Fruit fly (Drosophila melanogaster) whole organism, embryonic: Measurements from ENCODE around the gene MFS9.

Source experiments
- Bgb ChIP-seq: fragments of 200-800 bp; sonication (Bioruptor generic); IDR thresholded peaks from 2 replicates; pipeline ENCODE4 v1.3.6; 2022; ENCODE audit warnings: missing biosample characterization, missing genetic modification characterization; ENCODE audit not compliant: partially characterized antibody
- CG10565 ChIP-seq: fragments of 200-800 bp; sonication (Bioruptor generic); optimal IDR thresholded peaks from 3 replicates; lab custom pipeline; 2016; ENCODE audit warnings: missing biosample characterization, mild to moderate bottlenecking, missing genetic modification characterization
- CG10959 ChIP-seq: fragments of 200-800 bp; sonication (Bioruptor generic); IDR thresholded peaks from 2 replicates; pipeline ENCODE4 v1.3.6; 2022; ENCODE audit warnings: missing biosample characterization, missing genetic modification characterization
- CG11093 ChIP-seq: fragments of 200-800 bp; sonication (Bioruptor generic); IDR thresholded peaks from 3 replicates; pipeline ENCODE4 v1.3.6; 2022; ENCODE audit warnings: missing biosample characterization, missing genetic modification characterization
- CG11723 ChIP-seq: fragments of 200-800 bp; sonication (Bioruptor generic); optimal IDR thresholded peaks from 2 replicates; lab custom pipeline; 2017; ENCODE audit warnings: missing biosample characterization, mild to moderate bottlenecking, missing genetic modification characterization
- CG13775 ChIP-seq: fragments of 200-800 bp; sonication (Bioruptor generic); optimal IDR thresholded peaks from 3 replicates; lab custom pipeline; 2017; ENCODE audit warnings: missing biosample characterization, mild to moderate bottlenecking, missing genetic modification characterization
- CG14014 ChIP-seq: fragments of 200-800 bp; sonication (Bioruptor generic); IDR thresholded peaks from 2 replicates; pipeline ENCODE4 v1.3.6; 2022; ENCODE audit warnings: missing biosample characterization, missing genetic modification characterization
- CG14860 ChIP-seq: fragments of 200-800 bp; sonication (Bioruptor generic); IDR thresholded peaks from 3 replicates; pipeline ENCODE4 v1.3.6; 2022; ENCODE audit warnings: missing biosample characterization, missing genetic modification characterization; ENCODE audit not compliant: partially characterized antibody
- CG15479 ChIP-seq: fragments of 200-800 bp; sonication (Bioruptor generic); optimal IDR thresholded peaks from 3 replicates; lab custom pipeline; 2019; ENCODE audit warnings: missing biosample characterization, mild to moderate bottlenecking, missing genetic modification characterization, moderate library complexity
- CG17186 ChIP-seq: fragments of 200-800 bp; sonication (Bioruptor generic); optimal IDR thresholded peaks from 3 replicates; lab custom pipeline; 2017; ENCODE audit warnings: missing biosample characterization, missing genetic modification reagents, missing genetic modification characterization
- CG17802 ChIP-seq: fragments of 200-800 bp; sonication (Bioruptor generic); optimal IDR thresholded peaks from 2 replicates; lab custom pipeline; 2018; ENCODE audit warnings: missing biosample characterization, mild to moderate bottlenecking, missing genetic modification characterization, moderate library complexity
- CG17829 ChIP-seq: fragments of 200-800 bp; optimal IDR thresholded peaks from 2 replicates; lab custom pipeline; 2019; ENCODE audit warnings: missing biosample characterization, mild to moderate bottlenecking, missing genetic modification characterization, moderate library complexity
- CG18262 ChIP-seq: fragments of 200-800 bp; optimal IDR thresholded peaks from 3 replicates; lab custom pipeline; 2019; ENCODE audit warnings: missing biosample characterization, mild to moderate bottlenecking, missing genetic modification characterization, moderate library complexity
- CG2199 ChIP-seq: fragments of 200-800 bp; sonication (Bioruptor generic); IDR thresholded peaks from 3 replicates; pipeline ENCODE4 v1.3.6; 2022; ENCODE audit warnings: missing biosample characterization, missing genetic modification characterization
- CG2202 ChIP-seq: fragments of 200-800 bp; sonication (Bioruptor generic); optimal IDR thresholded peaks from 2 replicates; lab custom pipeline; 2018; ENCODE audit warnings: missing biosample characterization, mild to moderate bottlenecking, missing genetic modification characterization
- CG2889 ChIP-seq: fragments of 200-800 bp; sonication (Bioruptor generic); IDR thresholded peaks from 3 replicates; pipeline ENCODE4 v1.3.6; 2022; ENCODE audit warnings: missing biosample characterization, missing genetic modification characterization
- CG6765 ChIP-seq: fragments of 200-800 bp; sonication (Bioruptor generic); optimal IDR thresholded peaks from 3 replicates; lab custom pipeline; 2017; ENCODE audit warnings: missing biosample characterization, mild to moderate bottlenecking, missing genetic modification characterization
- CG8089 ChIP-seq: fragments of 200-800 bp; sonication (Bioruptor generic); optimal IDR thresholded peaks from 3 replicates; lab custom pipeline; 2016; ENCODE audit warnings: missing biosample characterization, missing genetic modification characterization
- Camta ChIP-seq: fragments of 200-800 bp; sonication (Bioruptor generic); optimal IDR thresholded peaks from 2 replicates; lab custom pipeline; 2016; ENCODE audit warnings: missing biosample characterization, missing genetic modification characterization
- Doc3 ChIP-seq: fragments of 200-800 bp; sonication (Bioruptor generic); IDR thresholded peaks from 3 replicates; pipeline ENCODE4 v1.3.6; 2022; ENCODE audit warnings: missing biosample characterization, missing genetic modification characterization; ENCODE audit not compliant: partially characterized antibody
- Dp ChIP-seq: fragments of 200-800 bp; sonication (Bioruptor generic); optimal IDR thresholded peaks from 2 replicates; lab custom pipeline; 2018; ENCODE audit warnings: missing biosample characterization, mild to moderate bottlenecking, missing genetic modification characterization, moderate library complexity
- Drgx ChIP-seq: fragments of 200-800 bp; sonication (Bioruptor generic); IDR thresholded peaks from 2 replicates; pipeline ENCODE4 v1.3.6; 2022; ENCODE audit warnings: missing biosample characterization, missing genetic modification characterization
- Ets65A ChIP-seq: fragments of 200-800 bp; sonication (Bioruptor generic); peaks from one replicate; lab custom pipeline; 2016; ENCODE audit warnings: missing biosample characterization, missing genetic modification characterization
- Fer1 ChIP-seq: fragments of 200-800 bp; sonication (Bioruptor generic); optimal IDR thresholded peaks from 2 replicates; lab custom pipeline; 2017; ENCODE audit warnings: missing biosample characterization, mild to moderate bottlenecking, missing genetic modification characterization
- HLHmδ ChIP-seq: fragments of 200-800 bp; sonication (Bioruptor generic); optimal IDR thresholded peaks from 2 replicates; lab custom pipeline; 2018; ENCODE audit warnings: missing biosample characterization, mild to moderate bottlenecking, missing genetic modification characterization, moderate library complexity
- MESR4 ChIP-seq: fragments of 200-800 bp; sonication (Bioruptor generic); optimal IDR thresholded peaks from 2 replicates; lab custom pipeline; 2018; ENCODE audit warnings: missing biosample characterization, mild to moderate bottlenecking, missing genetic modification characterization, moderate library complexity
- MTF-1 ChIP-seq: fragments of 200-800 bp; sonication (Bioruptor generic); optimal IDR thresholded peaks from 2 replicates; lab custom pipeline; 2018; ENCODE audit warnings: missing biosample characterization, mild to moderate bottlenecking, missing genetic modification characterization, borderline replicate concordance
- Opbp ChIP-seq: fragments of 200-800 bp; sonication (Bioruptor generic); IDR thresholded peaks from 3 replicates; pipeline ENCODE4 v1.3.6; 2022; ENCODE audit warnings: missing biosample characterization, missing genetic modification characterization; ENCODE audit not compliant: partially characterized antibody
- Pdp1 ChIP-seq, 2 experiments: fragments of 200-800 bp; sonication (Bioruptor generic); optimal IDR thresholded peaks; 3 replicates each; lab custom pipeline; 2016; ENCODE audit warnings: missing biosample characterization in 2 of 2, missing genetic modification characterization in 2 of 2, mild to moderate bottlenecking in 1 of 2, moderate library complexity in 1 of 2
- Ravus ChIP-seq: fragments of 200-800 bp; sonication (Bioruptor generic); IDR thresholded peaks from 2 replicates; pipeline ENCODE4 v1.3.6; 2022; ENCODE audit warnings: missing biosample characterization, missing genetic modification characterization
- Side ChIP-seq: fragments of 200-800 bp; sonication (Bioruptor generic); optimal IDR thresholded peaks from 2 replicates; lab custom pipeline; 2016; ENCODE audit warnings: missing biosample characterization, missing genetic modification characterization
- Six4 ChIP-seq: fragments of 200-800 bp; sonication (Bioruptor generic); optimal IDR thresholded peaks from 2 replicates; lab custom pipeline; 2016; ENCODE audit warnings: missing biosample characterization, missing genetic modification characterization
- Sox100B ChIP-seq: fragments of 200-800 bp; sonication (Bioruptor generic); optimal IDR thresholded peaks from 3 replicates; lab custom pipeline; 2018; ENCODE audit warnings: missing biosample characterization, mild to moderate bottlenecking, missing genetic modification characterization
- Taf1 ChIP-seq: fragments of 200-800 bp; sonication (Bioruptor generic); IDR thresholded peaks from 2 replicates; pipeline ENCODE4 v1.3.6; 2022; ENCODE audit warnings: missing biosample characterization, missing genetic modification characterization
- cg ChIP-seq: fragments of 200-800 bp; sonication (Bioruptor generic); optimal IDR thresholded peaks from 3 replicates; lab custom pipeline; 2019; ENCODE audit warnings: missing biosample characterization, mild to moderate bottlenecking, missing genetic modification characterization, moderate library complexity
- chm ChIP-seq: fragments of 200-800 bp; sonication (Bioruptor generic); IDR thresholded peaks from 2 replicates; pipeline ENCODE4 v1.3.6; 2022; ENCODE audit warnings: missing biosample characterization, missing genetic modification characterization
- dimm ChIP-seq: fragments of 200-800 bp; sonication (Bioruptor generic); IDR thresholded peaks from 2 replicates; pipeline ENCODE4 v1.3.6; 2022; ENCODE audit warnings: missing biosample characterization, missing genetic modification characterization
- dysf ChIP-seq: fragments of 200-800 bp; sonication (Bioruptor generic); IDR thresholded peaks from 3 replicates; pipeline ENCODE4 v1.3.6; 2022; ENCODE audit warnings: missing biosample characterization, missing genetic modification characterization
- fru ChIP-seq: fragments of >200 bp; optimal IDR thresholded peaks from 2 replicates; lab custom pipeline; 2017
- gcm ChIP-seq: fragments of 200-800 bp; sonication (Bioruptor generic); optimal IDR thresholded peaks from 2 replicates; lab custom pipeline; 2019; ENCODE audit warnings: missing biosample characterization, mild to moderate bottlenecking, missing genetic modification characterization, moderate library complexity
- gro ChIP-seq: fragments of 200-800 bp; sonication (Bioruptor generic); optimal IDR thresholded peaks from 2 replicates; lab custom pipeline; 2016; ENCODE audit warnings: missing biosample characterization, missing genetic modification characterization
- h ChIP-seq: fragments of >200 bp; optimal IDR thresholded peaks from 2 replicates; lab custom pipeline; 2017
- lbe ChIP-seq: fragments of 200-800 bp; sonication (Bioruptor generic); optimal IDR thresholded peaks from 2 replicates; lab custom pipeline; 2016; ENCODE audit warnings: missing biosample characterization, mild to moderate bottlenecking, missing genetic modification characterization
- luna ChIP-seq: fragments of 200-800 bp; sonication (Bioruptor generic); optimal IDR thresholded peaks from 2 replicates; lab custom pipeline; 2016; ENCODE audit warnings: missing biosample characterization, missing genetic modification characterization
- maf-S ChIP-seq: fragments of 200-800 bp; sonication (Bioruptor generic); optimal IDR thresholded peaks from 2 replicates; lab custom pipeline; 2016; ENCODE audit warnings: missing biosample characterization, missing genetic modification characterization
- odd ChIP-seq: fragments of 200-800 bp; sonication (Bioruptor generic); optimal IDR thresholded peaks from 2 replicates; lab custom pipeline; 2017; ENCODE audit warnings: missing biosample characterization, mild to moderate bottlenecking, missing genetic modification characterization
- pho ChIP-seq: fragments of 200-800 bp; sonication (Bioruptor generic); optimal IDR thresholded peaks from 2 replicates; lab custom pipeline; 2016; ENCODE audit warnings: missing biosample characterization, missing genetic modification characterization
- pnt ChIP-seq: fragments of 200-800 bp; sonication (Bioruptor generic); optimal IDR thresholded peaks from 3 replicates; lab custom pipeline; 2016; ENCODE audit warnings: missing biosample characterization, missing genetic modification characterization
- sens ChIP-seq: fragments of 200-800 bp; sonication (Bioruptor generic); peaks from one replicate; lab custom pipeline; 2016; ENCODE audit warnings: missing biosample characterization, missing genetic modification characterization
- stwl ChIP-seq: fragments of 200-800 bp; sonication (Bioruptor generic); optimal IDR thresholded peaks from 3 replicates; lab custom pipeline; 2018; ENCODE audit warnings: missing biosample characterization, mild to moderate bottlenecking, missing genetic modification characterization, moderate library complexity
- unpg ChIP-seq: fragments of 200-800 bp; sonication (Bioruptor generic); optimal IDR thresholded peaks from 3 replicates; lab custom pipeline; 2018; ENCODE audit warnings: missing biosample characterization, mild to moderate bottlenecking, missing genetic modification characterization, moderate library complexity
- zen2 ChIP-seq: fragments of 200-800 bp; sonication (Bioruptor generic); IDR thresholded peaks from 3 replicates; pipeline ENCODE4 v1.3.6; 2022; ENCODE audit warnings: missing biosample characterization, missing genetic modification characterization; ENCODE audit not compliant: partially characterized antibody

MFS9 gene

DNA sequence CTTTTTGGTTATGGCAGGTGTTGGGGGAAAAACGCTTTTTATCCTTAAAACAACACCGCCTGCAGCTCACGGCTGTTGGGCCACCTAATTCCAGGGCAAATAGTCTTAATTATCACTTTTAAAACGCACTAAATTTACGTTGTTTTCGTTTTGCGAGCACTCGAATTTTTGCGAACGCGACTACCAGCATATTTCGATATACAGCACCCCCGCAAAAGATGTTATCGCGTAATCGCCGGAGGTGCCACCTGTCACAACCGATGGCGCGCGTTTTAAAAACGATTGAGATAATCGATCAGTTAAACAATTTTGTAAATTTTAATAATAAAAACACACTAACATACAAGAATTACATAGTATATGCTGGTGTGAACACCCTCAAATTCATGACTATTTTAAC is 39.8 kb upstream of the MFS9 start, which contains the start of gene Stat92E (continued):
- peak in 1 of 2 experiments; percentile 32 for TF ChIP-seq Pdp1 (GFP tag; optimal IDR thresholded peaks at IDR 0.05; lab: Kevin White, UChicago)
- TF ChIP-seq CG18262 = no peak
- no peak for TF ChIP-seq CG13775 (GFP tag; lab: Kevin White, UChicago)
- no peak for TF ChIP-seq CG8089 (GFP tag; lab: Kevin White, UChicago)
- TF ChIP-seq Dp (GFP tag; lab: Kevin White, UChicago) = peak; percentile 95
- no peak for TF ChIP-seq CG6765 (GFP tag; lab: Kevin White, UChicago)
- no peak for TF ChIP-seq gro (GFP tag; lab: Kevin White, UChicago)
- no peak for TF ChIP-seq MTF-1 (GFP tag; lab: Kevin White, UChicago)
- no peak for TF ChIP-seq CG14014 (GFP tag; lab: Robert Waterston, UW)
- TF ChIP-seq CG14860 = 0 out of 3 replicates have a peak, but pooled peaks have one; percentile 11
- TF ChIP-seq fru (lab: Kevin White, UChicago) = no peak
- no peak for TF ChIP-seq Ets65A
- TF ChIP-seq lbe (GFP tag; lab: Kevin White, UChicago) = no peak
- TF ChIP-seq cg = no peak
- no peak for TF ChIP-seq h (lab: Kevin White, UChicago)
- TF ChIP-seq Six4 (GFP tag; lab: Kevin White, UChicago) = no peak
- TF ChIP-seq odd = no peak
- no peak for TF ChIP-seq Side (GFP tag; lab: Kevin White, UChicago)
- TF ChIP-seq CG17186 = peak; percentile 45
- no peak for TF ChIP-seq chm (GFP tag; lab: Robert Waterston, UW)
- TF ChIP-seq Opbp (GFP tag; lab: Robert Waterston, UW) = no peak
- TF ChIP-seq CG10959 (GFP tag; lab: Robert Waterston, UW) = no peak
- TF ChIP-seq CG2199 (GFP tag; lab: Robert Waterston, UW) = 0 out of 3 replicates have a peak, but pooled peaks have one; percentile 17
- no peak for TF ChIP-seq maf-S (GFP tag; lab: Kevin White, UChicago)
- no peak for TF ChIP-seq Ravus (GFP tag; lab: Robert Waterston, UW)
- TF ChIP-seq CG11093 (GFP tag; lab: Robert Waterston, UW) = no peak
- no peak for TF ChIP-seq luna (GFP tag; lab: Kevin White, UChicago)
- no peak for TF ChIP-seq Taf1 (GFP tag; lab: Robert Waterston, UW)
- peak; percentile 39; the same call in 1 of the 2 replicates for TF ChIP-seq Bgb
- TF ChIP-seq sens = peak; percentile 76
- no peak for TF ChIP-seq gcm (GFP tag; lab: Kevin White, UChicago)
- no peak for TF ChIP-seq Drgx (GFP tag; lab: Robert Waterston, UW)
- TF ChIP-seq dimm (GFP tag; lab: Robert Waterston, UW) = no peak
- no peak for TF ChIP-seq CG2202 (tag; lab: Kevin White, UChicago)
- 0 out of 3 replicates have a peak, but pooled peaks have one; percentile 6 for TF ChIP-seq dysf (GFP tag; lab: Robert Waterston, UW)
- TF ChIP-seq HLHmδ = no peak
- TF ChIP-seq MESR4 (GFP tag; lab: Kevin White, UChicago) = no peak
- no peak for TF ChIP-seq pho (GFP tag; lab: Kevin White, UChicago)
- TF ChIP-seq zen2 (GFP tag; lab: Robert Waterston, UW) = no peak
- no peak for TF ChIP-seq pnt
- TF ChIP-seq CG15479 (GFP tag; lab: Kevin White, UChicago) = no peak
- TF ChIP-seq CG17829 = no peak
- no peak for TF ChIP-seq Fer1
- no peak for TF ChIP-seq CG2889 (GFP tag; lab: Robert Waterston, UW)
- no peak for TF ChIP-seq Sox100B (GFP tag; lab: Kevin White, UChicago)
- TF ChIP-seq CG11723 = no peak
- TF ChIP-seq stwl (tag; lab: Kevin White, UChicago) = peak; percentile 23
- no peak for TF ChIP-seq CG17802 (tag; lab: Kevin White, UChicago)
- no peak for TF ChIP-seq CG10565 (GFP tag; lab: Kevin White, UChicago)
- TF ChIP-seq Camta (GFP tag; lab: Kevin White, UChicago) = no peak
- TF ChIP-seq unpg (GFP tag; lab: Kevin White, UChicago) = no peak
- no peak for TF ChIP-seq Doc3 (GFP tag; lab: Robert Waterston, UW)
